Worm (Caenorhabditis elegans) whole organism, L2 larva: ENCODE measurements around the gene F14H12.3.

ENCODE experiments used
- F13H6.1 ChIP-seq: sonication (generic microtip); optimal IDR thresholded peaks from 2 replicates; lab custom pipeline; 2016; ENCODE audit warnings: missing genetic modification characterization, missing compliant biosample characterization
- R02D3.7 ChIP-seq: fragments of 150-350 bp; optimal IDR thresholded peaks from 2 replicates; lab custom pipeline; 2014; ENCODE audit warnings: missing biosample characterization, missing genetic modification characterization
- ZK546.5 ChIP-seq: sonication (generic microtip); optimal IDR thresholded peaks from 2 replicates; lab custom pipeline; 2017; ENCODE audit warnings: missing biosample characterization, missing genetic modification characterization
- alr-1 ChIP-seq: fragments of 150-350 bp; optimal IDR thresholded peaks from 2 replicates; lab custom pipeline; 2014; ENCODE audit warnings: missing biosample characterization, missing genetic modification characterization
- aly-2 ChIP-seq: fragments of 150-350 bp; optimal IDR thresholded peaks from 2 replicates; lab custom pipeline; 2014; ENCODE audit warnings: missing biosample characterization, missing genetic modification characterization
- ama-1 ChIP-seq: fragments of 150-350 bp; optimal IDR thresholded peaks from 2 replicates; lab custom pipeline; 2018; ENCODE audit warnings: inconsistent platforms
- blmp-1 ChIP-seq: sonication (generic microtip); optimal IDR thresholded peaks from 2 replicates; lab custom pipeline; 2017; ENCODE audit warnings: missing genetic modification characterization, mild to moderate bottlenecking, missing compliant biosample characterization, antibody characterized with exemption, moderate library complexity; ENCODE audit not compliant: insufficient read depth
- ceh-16 ChIP-seq: fragments of 150-350 bp; optimal IDR thresholded peaks from 2 replicates; lab custom pipeline; 2014; ENCODE audit warnings: missing biosample characterization, missing genetic modification characterization
- ceh-82 ChIP-seq: fragments of 150-350 bp; optimal IDR thresholded peaks from 2 replicates; lab custom pipeline; 2014; ENCODE audit warnings: missing biosample characterization, missing genetic modification characterization
- dmd-4 ChIP-seq: sonication (generic microtip); optimal IDR thresholded peaks from 2 replicates; lab custom pipeline; 2017; ENCODE audit warnings: missing biosample characterization, missing genetic modification characterization
- egl-27 ChIP-seq: sonication (generic microtip); optimal IDR thresholded peaks from 3 replicates; lab custom pipeline; 2017; ENCODE audit warnings: missing biosample characterization, missing genetic modification reagents, missing genetic modification characterization
- fos-1 ChIP-seq: fragments of 150-350 bp; optimal IDR thresholded peaks from 2 replicates; lab custom pipeline; 2014; ENCODE audit warnings: missing biosample characterization, missing genetic modification characterization
- gmeb-1 ChIP-seq: fragments of 150-350 bp; optimal IDR thresholded peaks from 2 replicates; lab custom pipeline; 2014; ENCODE audit warnings: missing biosample characterization, missing genetic modification characterization
- lin-11 ChIP-seq: fragments of 150-350 bp; sonication (generic microtip); optimal IDR thresholded peaks from 2 replicates; lab custom pipeline; 2014; ENCODE audit warnings: missing biosample characterization, missing genetic modification characterization, inconsistent platforms, mixed read lengths
- lin-13 ChIP-seq: fragments of 150-350 bp; optimal IDR thresholded peaks from 2 replicates; lab custom pipeline; 2014; ENCODE audit warnings: missing biosample characterization, missing genetic modification reagents, missing genetic modification characterization
- lin-39 ChIP-seq: fragments of 150-350 bp; optimal IDR thresholded peaks from 2 replicates; lab custom pipeline; 2014; ENCODE audit warnings: missing biosample characterization, missing genetic modification reagents, missing genetic modification characterization
- lsy-2 ChIP-seq, 2 experiments: fragments of 150-350 bp in 1 of 2; sonication (generic microtip) in 1 of 2; optimal IDR thresholded peaks; 2 replicates each; lab custom pipeline; 2014 to 2017; ENCODE audit warnings: missing biosample characterization in 2 of 2, missing genetic modification characterization in 2 of 2
- mbf-1 ChIP-seq: sonication (generic microtip); optimal IDR thresholded peaks from 2 replicates; lab custom pipeline; 2017; ENCODE audit warnings: missing biosample characterization, missing genetic modification characterization
- mdl-1 ChIP-seq, 2 experiments: fragments of 150-350 bp in 1 of 2; sonication (generic microtip) in 1 of 2; optimal IDR thresholded peaks; 2 replicates each; lab custom pipeline; 2017; ENCODE audit warnings: missing biosample characterization in 2 of 2, missing genetic modification characterization in 2 of 2
- nhr-10 ChIP-seq: sonication (generic microtip); optimal IDR thresholded peaks from 2 replicates; lab custom pipeline; 2017; ENCODE audit warnings: missing biosample characterization, missing genetic modification characterization
- nhr-11 ChIP-seq: fragments of 150-350 bp; optimal IDR thresholded peaks from 2 replicates; lab custom pipeline; 2014; ENCODE audit warnings: missing biosample characterization, missing genetic modification characterization
- nhr-12 ChIP-seq: fragments of 150-350 bp; optimal IDR thresholded peaks from 2 replicates; lab custom pipeline; 2014; ENCODE audit warnings: missing biosample characterization, missing genetic modification characterization
- nhr-129 ChIP-seq: fragments of 150-350 bp; optimal IDR thresholded peaks from 2 replicates; lab custom pipeline; 2014; ENCODE audit warnings: missing biosample characterization, missing genetic modification characterization
- nhr-21 ChIP-seq: fragments of 150-350 bp; optimal IDR thresholded peaks from 2 replicates; lab custom pipeline; 2014; ENCODE audit warnings: missing biosample characterization, missing genetic modification characterization
- nhr-25 ChIP-seq: fragments of 150-350 bp; sonication (generic microtip); optimal IDR thresholded peaks from 3 replicates; lab custom pipeline; 2014; ENCODE audit warnings: missing biosample characterization, missing genetic modification characterization
- nhr-77 ChIP-seq: fragments of 150-350 bp; optimal IDR thresholded peaks from 2 replicates; lab custom pipeline; 2014; ENCODE audit warnings: missing biosample characterization, missing genetic modification characterization
- peb-1 ChIP-seq: fragments of 150-350 bp; optimal IDR thresholded peaks from 2 replicates; lab custom pipeline; 2014; ENCODE audit warnings: missing biosample characterization, missing genetic modification characterization
- sem-4 ChIP-seq: fragments of 150-350 bp; optimal IDR thresholded peaks from 2 replicates; lab custom pipeline; 2014; ENCODE audit warnings: missing biosample characterization, missing genetic modification reagents, missing genetic modification characterization
- sma-9 ChIP-seq, 2 experiments: fragments of 150-350 bp in 1 of 2; sonication (generic microtip) in 1 of 2; optimal IDR thresholded peaks; 2 replicates each; lab custom pipeline; 2014 to 2016; ENCODE audit warnings: missing genetic modification characterization in 2 of 2, mild to moderate bottlenecking in 1 of 2, missing biosample characterization in 1 of 2, missing compliant biosample characterization in 1 of 2, missing genetic modification reagents in 1 of 2, moderate library complexity in 1 of 2
- snpc-4 ChIP-seq: fragments of 150-350 bp; optimal IDR thresholded peaks from 2 replicates; lab custom pipeline; 2014; ENCODE audit warnings: missing biosample characterization, missing genetic modification characterization
- unc-39 ChIP-seq: fragments of 150-350 bp; optimal IDR thresholded peaks from 2 replicates; lab custom pipeline; 2014; ENCODE audit warnings: missing biosample characterization, missing genetic modification characterization
- unc-55 ChIP-seq: fragments of 150-350 bp; sonication (generic microtip); optimal IDR thresholded peaks from 3 replicates; lab custom pipeline; 2014; ENCODE audit warnings: missing biosample characterization, missing genetic modification reagents, missing genetic modification characterization
- zag-1 ChIP-seq: fragments of 150-350 bp; optimal IDR thresholded peaks from 2 replicates; lab custom pipeline; 2014; ENCODE audit warnings: missing biosample characterization, missing genetic modification characterization
- ztf-1 ChIP-seq: fragments of 200-800 bp; sonication (Bioruptor generic); conservative IDR thresholded peaks from 2 replicates; pipeline ENCODE4 v1.3.6; 2022; ENCODE audit warnings: missing genetic modification characterization, missing compliant biosample characterization
- ztf-11 ChIP-seq: sonication (generic microtip); optimal IDR thresholded peaks from 2 replicates; lab custom pipeline; 2017; ENCODE audit warnings: missing biosample characterization, missing genetic modification characterization
- ztf-4 ChIP-seq: fragments of 150-350 bp; optimal IDR thresholded peaks from 2 replicates; lab custom pipeline; 2014; ENCODE audit warnings: missing biosample characterization, missing genetic modification characterization

F14H12.3 gene

ce11 chrX:4343915-4344314 is at the start of gene F14H12.3:
Gene F14H12.3, plus strand, starts transcription at chrX:4344215.
- TF ChIP-seq F13H6.1 (tag; lab: Kevin White, UChicago), result no peak
- no peak for TF ChIP-seq sma-9 (GFP tag; optimal IDR thresholded peaks at IDR 0.05; lab: Kevin White, UChicago)
- TF ChIP-seq sma-9 (tag; optimal IDR thresholded peaks at IDR 0.05; lab: Kevin White, UChicago), result no peak
- TF ChIP-seq unc-39 (tag; lab: Kevin White, UChicago), result no peak
- no peak for TF ChIP-seq blmp-1 (tag; lab: Kevin White, UChicago)
- TF ChIP-seq ztf-1, result no peak
- no peak for TF ChIP-seq ztf-11
- no peak for TF ChIP-seq alr-1 (tag; lab: Kevin White, UChicago)
- no peak for TF ChIP-seq lin-11 (tag; lab: Kevin White, UChicago)
- TF ChIP-seq peb-1 (tag; lab: Kevin White, UChicago), result no peak
- TF ChIP-seq ceh-16, result no peak
- TF ChIP-seq ama-1 (lab: Kevin White, UChicago), result no peak
- TF ChIP-seq aly-2, result no peak
- TF ChIP-seq egl-27 (tag; lab: Kevin White, UChicago), result no peak
- no peak for TF ChIP-seq lin-13
- no peak for TF ChIP-seq fos-1 (tag; lab: Kevin White, UChicago)
- no peak for TF ChIP-seq nhr-10 (tag; lab: Kevin White, UChicago)
- TF ChIP-seq nhr-129 (tag; lab: Kevin White, UChicago), result no peak
- TF ChIP-seq, all 48 proteins: peak for 0

ce11 chrX:4294957-4295356 is 49.1 kb upstream of the F14H12.3 start:
- TF ChIP-seq nhr-129 (tag; lab: Kevin White, UChicago) (peak; percentile 42), sma-9 (GFP tag; optimal IDR thresholded peaks at IDR 0.05; lab: Kevin White, UChicago) (peak; percentile 16), sma-9 (tag; optimal IDR thresholded peaks at IDR 0.05; lab: Kevin White, UChicago) (no peak), fos-1 (tag; lab: Kevin White, UChicago) (peak; percentile 22), ztf-1 (no peak), sem-4 (no peak)

- TF ChIP-seq nhr-12 (tag; lab: Kevin White, UChicago), result no peak
- TF ChIP-seq ZK546.5 (tag; lab: Kevin White, UChicago), result no peak
- TF ChIP-seq alr-1 (tag; lab: Kevin White, UChicago), result no peak
- TF ChIP-seq ceh-82 (tag; lab: Kevin White, UChicago), result no peak
- no peak for TF ChIP-seq ama-1 (lab: Kevin White, UChicago)
- no peak for TF ChIP-seq unc-39 (tag; lab: Kevin White, UChicago)
- no peak for TF ChIP-seq nhr-129 (tag; lab: Kevin White, UChicago)
- TF ChIP-seq unc-55 (GFP tag; lab: Kevin White, UChicago), result no peak
- no peak for TF ChIP-seq nhr-11 (tag; lab: Kevin White, UChicago)
- no peak for TF ChIP-seq mbf-1 (tag; lab: Kevin White, UChicago)
- TF ChIP-seq ztf-11, result no peak
- no peak for TF ChIP-seq ztf-4 (tag; lab: Kevin White, UChicago)
- TF ChIP-seq zag-1 (tag; lab: Kevin White, UChicago), result no peak
- no peak for TF ChIP-seq lin-39 (tag; lab: Kevin White, UChicago)
- no peak for TF ChIP-seq mdl-1 (tag; optimal IDR thresholded peaks at IDR 0.05; lab: Kevin White, UChicago)
- TF ChIP-seq ztf-1, result no peak
- no peak for TF ChIP-seq nhr-21 (tag; lab: Kevin White, UChicago)
- no peak for TF ChIP-seq R02D3.7 (tag; lab: Kevin White, UChicago)
- TF ChIP-seq aly-2, result no peak
- TF ChIP-seq gmeb-1 (tag; lab: Kevin White, UChicago), result no peak
These were observed 48.1 kb upstream of the F14H12.3 start for ce11 chrX:4295917-4296316.

- no peak for TF ChIP-seq R02D3.7 (tag; lab: Kevin White, UChicago)
- TF ChIP-seq ceh-82 (tag; lab: Kevin White, UChicago), result no peak
- TF ChIP-seq gmeb-1 (tag; lab: Kevin White, UChicago), result no peak
- TF ChIP-seq sma-9 (GFP tag; optimal IDR thresholded peaks at IDR 0.05; lab: Kevin White, UChicago), result no peak
- TF ChIP-seq sma-9 (tag; optimal IDR thresholded peaks at IDR 0.05; lab: Kevin White, UChicago), result no peak
- peak; percentile 25 for TF ChIP-seq unc-55 (GFP tag; lab: Kevin White, UChicago)
- TF ChIP-seq nhr-77 (tag; lab: Kevin White, UChicago), result no peak
- peak; percentile 8 for TF ChIP-seq lin-11 (tag; lab: Kevin White, UChicago)
- TF ChIP-seq nhr-129 (tag; lab: Kevin White, UChicago), result peak; percentile 5
These were observed 46.6 kb upstream of the F14H12.3 start, which contains the start of gene paf-2 for ce11 chrX:4297452-4297851. Gene paf-2, minus strand, starts transcription at chrX:4297741.

- no peak for TF ChIP-seq F13H6.1 (tag; lab: Kevin White, UChicago)
- TF ChIP-seq zag-1 (tag; lab: Kevin White, UChicago), result no peak
- no peak for TF ChIP-seq nhr-10 (tag; lab: Kevin White, UChicago)
- TF ChIP-seq sem-4, result no peak
- no peak for TF ChIP-seq ceh-82 (tag; lab: Kevin White, UChicago)
- no peak for TF ChIP-seq dmd-4
- TF ChIP-seq aly-2, result no peak
- no peak for TF ChIP-seq snpc-4
- TF ChIP-seq R02D3.7 (tag; lab: Kevin White, UChicago), result no peak
- TF ChIP-seq nhr-25 (tag; lab: Kevin White, UChicago), result no peak
- no peak for TF ChIP-seq fos-1 (tag; lab: Kevin White, UChicago)
- TF ChIP-seq lin-39 (tag; lab: Kevin White, UChicago), result no peak
- no peak for TF ChIP-seq lsy-2 (tag; optimal IDR thresholded peaks at IDR 0.05; lab: Kevin White, UChicago)
- no peak for TF ChIP-seq nhr-21 (tag; lab: Kevin White, UChicago)
- TF ChIP-seq mdl-1 (tag; optimal IDR thresholded peaks at IDR 0.05; lab: Kevin White, UChicago), result no peak
These were observed 40.8 kb upstream of the F14H12.3 start for ce11 chrX:4303200-4303599.
